Worm (Caenorhabditis elegans): ENCODE results near the gene ain-1.

Gene ain-1

ce11 chrX:16588102-16588501, 25.1 kb upstream of the ain-1 start:
- TF ChIP-seq fkh-10 (GFP tag; optimal IDR thresholded peaks at IDR 0.05), result peak; percentile 82
- TF ChIP-seq pqm-1 (tag; optimal IDR thresholded peaks at IDR 0.05), result no peak

DNA sequence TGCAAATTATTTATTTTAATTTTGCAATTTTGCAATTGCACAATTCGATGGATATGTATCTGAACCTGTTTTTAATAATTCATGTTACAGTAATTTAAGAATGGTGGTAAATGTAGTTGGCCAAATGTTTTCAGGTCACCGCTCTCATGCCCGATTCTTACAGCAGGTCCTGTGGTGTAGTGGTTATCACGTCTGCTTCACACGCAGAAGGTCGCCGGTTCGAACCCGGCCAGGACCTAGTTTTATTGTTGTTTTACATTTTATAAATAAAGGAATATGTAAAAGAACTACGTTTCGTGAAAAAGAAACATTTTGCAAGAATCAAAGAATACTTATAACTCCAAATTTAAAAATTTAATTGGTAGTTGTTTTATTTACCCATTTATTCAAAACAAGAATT, 23.0 kb upstream of the ain-1 start:
- TF ChIP-seq nhr-67 (tag; optimal IDR thresholded peaks at IDR 0.05) (no peak), eor-1 (tag; optimal IDR thresholded peaks at IDR 0.05) (no peak), ZK546.5 (tag; optimal IDR thresholded peaks at IDR 0.05) (no peak), lsy-12 (tag; optimal IDR thresholded peaks at IDR 0.05) (no peak), egl-27 (tag; optimal IDR thresholded peaks at IDR 0.05) (no peak), nhr-23 (tag; optimal IDR thresholded peaks at IDR 0.05) (no peak), daf-12 (tag; optimal IDR thresholded peaks at IDR 0.05) (no peak), tbx-2 (tag; optimal IDR thresholded peaks at IDR 0.05) (no peak), jun-1 (tag; optimal IDR thresholded peaks at IDR 0.05) (no peak), ceh-28 (tag; optimal IDR thresholded peaks at IDR 0.05) (no peak), hmg-11 (tag; optimal IDR thresholded peaks at IDR 0.05) (no peak), nhr-28 (tag; optimal IDR thresholded peaks at IDR 0.05) (no peak), unc-39 (tag; optimal IDR thresholded peaks at IDR 0.05) (no peak), pqm-1 (tag; optimal IDR thresholded peaks at IDR 0.05) (no peak), lin-15B (tag; optimal IDR thresholded peaks at IDR 0.05) (no peak), snpc-4 (tag; optimal IDR thresholded peaks at IDR 0.05) (no peak), nhr-11 (tag; optimal IDR thresholded peaks at IDR 0.05) (no peak), nhr-237 (tag; optimal IDR thresholded peaks at IDR 0.05) (no peak), nhr-77 (tag; optimal IDR thresholded peaks at IDR 0.05) (no peak), elt-2 (tag; optimal IDR thresholded peaks at IDR 0.05) (no peak)

ce11 chrX:16590803-16591202, 22.4 kb upstream of the ain-1 start:
- peak; percentile 29 for TF ChIP-seq egl-5 (tag; optimal IDR thresholded peaks at IDR 0.05)
- TF ChIP-seq nhr-43 (tag; optimal IDR thresholded peaks at IDR 0.05; ENCODE audit: poor library complexity, severe bottlenecking), result peak; percentile 79
- no peak for TF ChIP-seq fkh-10 (GFP tag; optimal IDR thresholded peaks at IDR 0.05)
- TF ChIP-seq elt-2 (tag; optimal IDR thresholded peaks at IDR 0.05), result peak; percentile 38
- TF ChIP-seq eor-1 (tag; optimal IDR thresholded peaks at IDR 0.05), result no peak
- TF ChIP-seq ama-1 (optimal IDR thresholded peaks at IDR 0.05), result no peak
- peak; percentile 63 for TF ChIP-seq nhr-25 (tag; optimal IDR thresholded peaks at IDR 0.05)
- peak; percentile 56 for TF ChIP-seq pha-4 (tag; optimal IDR thresholded peaks at IDR 0.05)
- TF ChIP-seq nhr-23 (tag; optimal IDR thresholded peaks at IDR 0.05), result peak; percentile 47
- TF ChIP-seq nhr-76 (tag; optimal IDR thresholded peaks at IDR 0.05), result no peak
- peak; percentile 33 for TF ChIP-seq egl-27 (tag; optimal IDR thresholded peaks at IDR 0.05)
- TF ChIP-seq lin-39 (tag; optimal IDR thresholded peaks at IDR 0.05), result peak; percentile 80
- peak; percentile 84 for TF ChIP-seq hmg-11 (tag; optimal IDR thresholded peaks at IDR 0.05)
- no peak for TF ChIP-seq R02D3.7 (tag; optimal IDR thresholded peaks at IDR 0.05)
- peak; percentile 59 for TF ChIP-seq lsy-12 (tag; optimal IDR thresholded peaks at IDR 0.05)
- no peak for TF ChIP-seq nhr-28 (tag; optimal IDR thresholded peaks at IDR 0.05)
- peak; percentile 56 for TF ChIP-seq nfya-1 (tag; optimal IDR thresholded peaks at IDR 0.05; ENCODE audit: insufficient read depth)
- TF ChIP-seq ZK546.5 (tag; optimal IDR thresholded peaks at IDR 0.05), result no peak
- peak; percentile 36 for TF ChIP-seq pqm-1 (tag; optimal IDR thresholded peaks at IDR 0.05)
- TF ChIP-seq sea-2 (GFP tag; optimal IDR thresholded peaks at IDR 0.05), result no peak
- peak; percentile 73 for TF ChIP-seq tbx-2 (tag; optimal IDR thresholded peaks at IDR 0.05)
- peak; percentile 40 for TF ChIP-seq skn-1 (tag; optimal IDR thresholded peaks at IDR 0.05)
- peak; percentile 38 for TF ChIP-seq ztf-4 (tag; optimal IDR thresholded peaks at IDR 0.05)

- no peak for TF ChIP-seq lin-15B (tag; optimal IDR thresholded peaks at IDR 0.05)
- TF ChIP-seq zag-1 (tag; optimal IDR thresholded peaks at IDR 0.05), result no peak
- TF ChIP-seq nhr-67 (tag; optimal IDR thresholded peaks at IDR 0.05), result no peak
These were observed 21.7 kb upstream of the ain-1 start for ce11 chrX:16591533-16591932.

DNA sequence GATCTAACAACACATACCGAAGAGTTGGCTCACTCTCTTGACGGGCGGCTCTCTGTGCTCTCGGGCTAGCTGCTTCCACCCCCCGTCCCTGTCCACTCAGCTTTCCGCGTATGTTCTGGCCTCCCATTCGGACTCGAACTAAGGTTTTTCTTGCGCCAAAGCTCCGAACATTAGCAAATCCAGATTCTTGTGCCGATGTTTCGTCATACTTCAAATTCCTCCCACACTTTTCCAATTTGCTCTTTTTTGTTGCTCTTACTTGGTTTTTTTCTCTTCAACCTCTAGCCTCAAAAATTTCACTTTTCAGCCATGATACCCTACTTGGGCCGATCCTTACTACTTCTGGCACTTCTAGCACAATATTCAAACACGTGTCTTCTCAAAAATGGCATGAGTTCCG, 18.3 kb upstream of the ain-1 start, which contains the start of gene cdh-9:
Gene cdh-9, plus strand, starts transcription at position 301 of the 400 bp plus-strand sequence.
- TF ChIP-seq ceh-28 (tag; optimal IDR thresholded peaks at IDR 0.05) (no peak), egl-27 (tag; optimal IDR thresholded peaks at IDR 0.05) (no peak), sea-2 (GFP tag; optimal IDR thresholded peaks at IDR 0.05) (no peak), eor-1 (tag; optimal IDR thresholded peaks at IDR 0.05) (no peak), nhr-25 (tag; optimal IDR thresholded peaks at IDR 0.05) (no peak), nhr-28 (tag; optimal IDR thresholded peaks at IDR 0.05) (no peak), elt-2 (tag; optimal IDR thresholded peaks at IDR 0.05) (no peak), nhr-237 (tag; optimal IDR thresholded peaks at IDR 0.05) (no peak), hmg-11 (tag; optimal IDR thresholded peaks at IDR 0.05) (no peak), nhr-11 (tag; optimal IDR thresholded peaks at IDR 0.05) (no peak), ceh-82 (tag; optimal IDR thresholded peaks at IDR 0.05) (no peak)

Data from whole organism, L3 larva.